Worm (Caenorhabditis elegans) whole organism, late embryonic: ENCODE measurements around the gene dhhc-13.

Source experiments
- C08G9.2 ChIP-seq: sonication (generic microtip); optimal IDR thresholded peaks from 2 replicates; lab custom pipeline; 2016; ENCODE audit warnings: mild to moderate bottlenecking, missing genetic modification characterization, moderate library complexity, missing compliant biosample characterization
- F13H6.1 ChIP-seq: sonication (generic microtip); optimal IDR thresholded peaks from 2 replicates; lab custom pipeline; 2016; ENCODE audit warnings: missing genetic modification characterization, missing compliant biosample characterization
- K02D7.2 ChIP-seq: sonication (generic microtip); optimal IDR thresholded peaks from 2 replicates; lab custom pipeline; 2017; ENCODE audit warnings: mild to moderate bottlenecking, missing genetic modification characterization, missing compliant biosample characterization
- Y22D7AL.16 ChIP-seq: sonication (generic microtip); optimal IDR thresholded peaks from 2 replicates; lab custom pipeline; 2016; ENCODE audit warnings: missing genetic modification characterization, missing compliant biosample characterization
- ahr-1 ChIP-seq: sonication (generic microtip); optimal IDR thresholded peaks from 2 replicates; lab custom pipeline; 2016; ENCODE audit warnings: missing genetic modification characterization, missing compliant biosample characterization
- ama-1 ChIP-seq: fragments of 150-350 bp; optimal IDR thresholded peaks from 2 replicates; lab custom pipeline; 2014
- ceh-24 ChIP-seq: sonication (generic microtip); optimal IDR thresholded peaks from 2 replicates; lab custom pipeline; 2016; ENCODE audit warnings: mild to moderate bottlenecking, missing genetic modification characterization, missing compliant biosample characterization
- ceh-30 ChIP-seq: fragments of 150-350 bp; optimal IDR thresholded peaks from 2 replicates; lab custom pipeline; 2014; ENCODE audit warnings: missing biosample characterization, missing genetic modification characterization
- ceh-45 ChIP-seq: fragments of 200-800 bp; sonication (Bioruptor generic); IDR thresholded peaks from 2 replicates; pipeline ENCODE4 v1.3.6; 2022; ENCODE audit warnings: missing genetic modification reagents, missing genetic modification characterization, missing compliant biosample characterization
- ceh-6 ChIP-seq: fragments of 200-800 bp; sonication (Bioruptor generic); optimal IDR thresholded peaks from 2 replicates; lab custom pipeline; 2018; ENCODE audit warnings: mild to moderate bottlenecking, missing genetic modification characterization, missing compliant biosample characterization
- ceh-9 ChIP-seq: sonication (generic microtip); optimal IDR thresholded peaks from 2 replicates; lab custom pipeline; 2016; ENCODE audit warnings: mild to moderate bottlenecking, missing genetic modification characterization, inconsistent platforms, missing compliant biosample characterization
- che-1 ChIP-seq: sonication (generic microtip); optimal IDR thresholded peaks from 2 replicates; lab custom pipeline; 2016; ENCODE audit warnings: mild to moderate bottlenecking, missing genetic modification characterization, missing compliant biosample characterization
- dmd-4 ChIP-seq: sonication (generic microtip); optimal IDR thresholded peaks from 2 replicates; lab custom pipeline; 2016; ENCODE audit warnings: borderline replicate concordance, missing genetic modification characterization, missing compliant biosample characterization
- dve-1 ChIP-seq: sonication (generic microtip); optimal IDR thresholded peaks from 2 replicates; lab custom pipeline; 2017; ENCODE audit warnings: antibody characterized with exemption, mild to moderate bottlenecking, missing genetic modification characterization, missing compliant biosample characterization
- elt-2 ChIP-seq: sonication (generic microtip); optimal IDR thresholded peaks from 2 replicates; lab custom pipeline; 2016; ENCODE audit warnings: missing genetic modification reagents, missing genetic modification characterization, missing compliant biosample characterization
- ets-4 ChIP-seq: sonication (generic microtip); optimal IDR thresholded peaks from 2 replicates; lab custom pipeline; 2016; ENCODE audit warnings: missing genetic modification characterization, missing compliant biosample characterization
- gmeb-2 ChIP-seq: sonication (generic microtip); optimal IDR thresholded peaks from 2 replicates; lab custom pipeline; 2016; ENCODE audit warnings: missing genetic modification characterization, inconsistent platforms, missing compliant biosample characterization
- hlh-30 ChIP-seq: sonication (generic microtip); optimal IDR thresholded peaks from 2 replicates; lab custom pipeline; 2017; ENCODE audit warnings: antibody characterized with exemption, missing genetic modification characterization, missing compliant biosample characterization; ENCODE audit not compliant: insufficient read depth
- hlh-8 ChIP-seq: sonication (generic microtip); optimal IDR thresholded peaks from 2 replicates; lab custom pipeline; 2016; ENCODE audit warnings: missing genotype, missing genetic modification characterization, missing compliant biosample characterization
- lim-6 ChIP-seq: sonication (generic microtip); optimal IDR thresholded peaks from 2 replicates; lab custom pipeline; 2016; ENCODE audit warnings: missing genetic modification characterization, missing compliant biosample characterization
- mec-3 ChIP-seq: sonication (generic microtip); optimal IDR thresholded peaks from 2 replicates; lab custom pipeline; 2016; ENCODE audit warnings: borderline replicate concordance, missing genetic modification characterization, missing compliant biosample characterization
- nfya-1 ChIP-seq: sonication (generic microtip); optimal IDR thresholded peaks from 2 replicates; lab custom pipeline; 2017; ENCODE audit warnings: missing genetic modification characterization, mild to moderate bottlenecking, missing compliant biosample characterization, antibody characterized with exemption, moderate library complexity
- nhr-232 ChIP-seq: sonication (generic microtip); optimal IDR thresholded peaks from 2 replicates; lab custom pipeline; 2016; ENCODE audit warnings: missing genetic modification characterization, missing compliant biosample characterization
- npax-4 ChIP-seq: sonication (generic microtip); optimal IDR thresholded peaks from 2 replicates; lab custom pipeline; 2016; ENCODE audit warnings: missing genetic modification characterization, missing compliant biosample characterization
- odd-2 ChIP-seq: sonication (generic microtip); optimal IDR thresholded peaks from 2 replicates; lab custom pipeline; 2017; ENCODE audit warnings: antibody characterized with exemption, mild to moderate bottlenecking, missing genetic modification characterization, missing compliant biosample characterization
- pax-1 ChIP-seq: fragments of 150-350 bp; optimal IDR thresholded peaks from 2 replicates; lab custom pipeline; 2014; ENCODE audit warnings: missing biosample characterization, missing genetic modification characterization
- pha-2 ChIP-seq: sonication (generic microtip); optimal IDR thresholded peaks from 2 replicates; lab custom pipeline; 2017; ENCODE audit warnings: mild to moderate bottlenecking, missing genetic modification characterization, missing compliant biosample characterization
- pha-4 ChIP-seq: fragments of 150-350 bp; optimal IDR thresholded peaks from 2 replicates; lab custom pipeline; 2018; ENCODE audit warnings: missing biosample characterization, missing genetic modification reagents, missing genetic modification characterization
- pqm-1 ChIP-seq: sonication (generic microtip); optimal IDR thresholded peaks from 2 replicates; lab custom pipeline; 2016; ENCODE audit warnings: missing genetic modification characterization, missing compliant biosample characterization
- ref-2 ChIP-seq: sonication (generic microtip); optimal IDR thresholded peaks from 2 replicates; lab custom pipeline; 2016; ENCODE audit warnings: missing genetic modification characterization, missing compliant biosample characterization
- rnt-1 ChIP-seq: sonication (generic microtip); optimal IDR thresholded peaks from 2 replicates; lab custom pipeline; 2016; ENCODE audit warnings: missing genetic modification characterization, missing compliant biosample characterization
- sdc-2 ChIP-seq: sonication (generic microtip); optimal IDR thresholded peaks from 2 replicates; lab custom pipeline; 2016; ENCODE audit warnings: missing genotype, missing genetic modification characterization, missing compliant biosample characterization
- sox-2 ChIP-seq: fragments of 200-800 bp; sonication (Bioruptor generic); IDR thresholded peaks from 2 replicates; pipeline ENCODE4 v1.3.6; 2022; ENCODE audit warnings: missing genetic modification reagents, missing genetic modification characterization, missing compliant biosample characterization
- syd-9 ChIP-seq: sonication (generic microtip); optimal IDR thresholded peaks from 2 replicates; lab custom pipeline; 2016; ENCODE audit warnings: mild to moderate bottlenecking, missing genetic modification characterization, moderate library complexity, missing compliant biosample characterization
- tbx-2 ChIP-seq: sonication (generic microtip); optimal IDR thresholded peaks from 2 replicates; lab custom pipeline; 2016; ENCODE audit warnings: missing genetic modification characterization, missing compliant biosample characterization
- tbx-7 ChIP-seq: sonication (generic microtip); optimal IDR thresholded peaks from 2 replicates; lab custom pipeline; 2016; ENCODE audit warnings: missing genotype, missing genetic modification characterization, missing compliant biosample characterization
- ttx-3 ChIP-seq: sonication (generic microtip); optimal IDR thresholded peaks from 2 replicates; lab custom pipeline; 2016; ENCODE audit warnings: missing genetic modification reagents, missing genetic modification characterization, missing compliant biosample characterization
- unc-3 ChIP-seq, 2 experiments: fragments of 200-800 bp in 1 of 2; sonication (Bioruptor generic) in 1 of 2; sonication (generic microtip) in 1 of 2; conservative IDR thresholded peaks in 1 of 2; optimal IDR thresholded peaks in 1 of 2; 2 replicates each; pipeline versions ENCODE4 v1.3.6 to Lab custom; 2016 to 2022; ENCODE audit warnings: missing compliant biosample characterization in 2 of 2, missing genetic modification characterization in 2 of 2, missing genetic modification reagents in 1 of 2
- unc-55 ChIP-seq: sonication (generic microtip); optimal IDR thresholded peaks from 2 replicates; lab custom pipeline; 2017; ENCODE audit warnings: missing biosample characterization, missing genetic modification reagents, missing genetic modification characterization
- ztf-16 ChIP-seq: sonication (generic microtip); optimal IDR thresholded peaks from 2 replicates; lab custom pipeline; 2017; ENCODE audit warnings: missing genetic modification characterization, missing compliant biosample characterization

Gene dhhc-13

ce11 chrIV:5946602-5947444 is 29.7 kb downstream of the dhhc-13 start, which contains the start of gene inx-7:
TSS of gene inx-7 (minus strand) at chrIV:5946638.
- TF ChIP-seq hlh-8 (tag; lab: Kevin White, UChicago) (no peak), tbx-7 (tag; lab: Kevin White, UChicago) (no peak), mec-3 (tag; lab: Kevin White, UChicago) (no peak), che-1 (tag; lab: Kevin White, UChicago) (no peak), elt-2 (tag; lab: Kevin White, UChicago) (no peak), unc-55 (GFP tag; lab: Kevin White, UChicago) (no peak), sdc-2 (tag; lab: Kevin White, UChicago) (no peak), ceh-45 (GFP tag; lab: Robert Waterston, UW) (no peak), syd-9 (tag; lab: Kevin White, UChicago) (no peak), ets-4 (no peak), Y22D7AL.16 (tag; lab: Kevin White, UChicago) (no peak), unc-3 (GFP tag; conservative IDR thresholded peaks at IDR 0.05; lab: Robert Waterston, UW) (no peak), unc-3 (tag; optimal IDR thresholded peaks at IDR 0.05; lab: Kevin White, UChicago) (no peak), tbx-2 (tag; lab: Kevin White, UChicago) (no peak), lim-6 (no peak), pha-4 (tag; lab: Kevin White, UChicago) (no peak), rnt-1 (no peak), dmd-4 (tag; lab: Kevin White, UChicago) (no peak), ref-2 (tag; lab: Kevin White, UChicago) (no peak), ztf-16 (tag; lab: Kevin White, UChicago) (no peak)

ce11 chrIV:5947555-5948151 is 30.5 kb downstream of the dhhc-13 start, which contains the start of gene rps-25:
TSS of gene rps-25 (minus strand) at chrIV:5947605.
- no peak for TF ChIP-seq ceh-30
- TF ChIP-seq pax-1 (tag; lab: Kevin White, UChicago), result no peak
- TF ChIP-seq nhr-232 (tag; lab: Kevin White, UChicago), result no peak
- TF ChIP-seq nfya-1 (tag; lab: Kevin White, UChicago), result peak; percentile 24
- TF ChIP-seq ama-1 (lab: Kevin White, UChicago), result no peak
- no peak for TF ChIP-seq pha-2 (tag; lab: Kevin White, UChicago)
- no peak for TF ChIP-seq ceh-24 (tag; lab: Kevin White, UChicago)
- no peak for TF ChIP-seq ceh-6 (GFP tag; lab: Kevin White, UChicago)
- TF ChIP-seq pqm-1 (tag; lab: Kevin White, UChicago), result no peak
- no peak for TF ChIP-seq ceh-9 (tag; lab: Kevin White, UChicago)
- TF ChIP-seq unc-55 (GFP tag; lab: Kevin White, UChicago), result peak; percentile 70
- no peak for TF ChIP-seq hlh-30 (tag; lab: Kevin White, UChicago)
- no peak for TF ChIP-seq gmeb-2 (tag; lab: Kevin White, UChicago)
- no peak for TF ChIP-seq K02D7.2 (tag; lab: Kevin White, UChicago)

- TF ChIP-seq sox-2 (GFP tag; lab: Robert Waterston, UW), result no peak
- TF ChIP-seq gmeb-2 (tag; lab: Kevin White, UChicago), result no peak
These were observed 31.6 kb downstream of the dhhc-13 start for ce11 chrIV:5948712-5949111.

- TF ChIP-seq npax-4 (tag; lab: Kevin White, UChicago), result no peak
- TF ChIP-seq dve-1, result no peak
- no peak for TF ChIP-seq tbx-7 (tag; lab: Kevin White, UChicago)
- TF ChIP-seq ceh-9 (tag; lab: Kevin White, UChicago), result no peak
- no peak for TF ChIP-seq ahr-1 (tag; lab: Kevin White, UChicago)
- no peak for TF ChIP-seq K02D7.2 (tag; lab: Kevin White, UChicago)
- no peak for TF ChIP-seq ztf-16 (tag; lab: Kevin White, UChicago)
- no peak for TF ChIP-seq ttx-3
- TF ChIP-seq che-1 (tag; lab: Kevin White, UChicago), result no peak
- no peak for TF ChIP-seq ama-1 (lab: Kevin White, UChicago)
- no peak for TF ChIP-seq odd-2 (tag; lab: Kevin White, UChicago)
- TF ChIP-seq hlh-8 (tag; lab: Kevin White, UChicago), result no peak
- no peak for TF ChIP-seq C08G9.2 (tag; lab: Kevin White, UChicago)
- TF ChIP-seq rnt-1, result no peak
- no peak for TF ChIP-seq ceh-30
- no peak for TF ChIP-seq F13H6.1 (tag; lab: Kevin White, UChicago)
These were observed 32.8 kb downstream of the dhhc-13 start for ce11 chrIV:5949964-5950363.
